Fruit fly (Drosophila melanogaster) whole organism, embryonic: Measurements from ENCODE around the gene CG5776.

Experiments
- CG13287 ChIP-seq: fragments of 200-800 bp; sonication (Bioruptor generic); IDR thresholded peaks from 2 replicates; pipeline ENCODE4 v1.3.6; 2022; ENCODE audit warnings: missing biosample characterization, missing genetic modification characterization; ENCODE audit not compliant: partially characterized antibody
- CG16779 ChIP-seq: fragments of 200-800 bp; sonication (Bioruptor generic); IDR thresholded peaks from 2 replicates; pipeline ENCODE4 v1.3.6; 2022; ENCODE audit warnings: missing biosample characterization, missing genetic modification characterization
- CG17186 ChIP-seq: fragments of 200-800 bp; sonication (Bioruptor generic); optimal IDR thresholded peaks from 3 replicates; lab custom pipeline; 2017; ENCODE audit warnings: missing biosample characterization, missing genetic modification reagents, missing genetic modification characterization
- CG31388 ChIP-seq: fragments of 200-800 bp; sonication (Bioruptor generic); optimal IDR thresholded peaks from 2 replicates; lab custom pipeline; 2016; ENCODE audit warnings: missing biosample characterization, missing genetic modification characterization
- CG3995 ChIP-seq: fragments of 200-800 bp; sonication (Bioruptor generic); optimal IDR thresholded peaks from 3 replicates; lab custom pipeline; 2016; ENCODE audit warnings: missing biosample characterization, missing genetic modification characterization
- Nf-YA ChIP-seq: fragments of 200-800 bp; sonication (Bioruptor generic); IDR thresholded peaks from 2 replicates; pipeline ENCODE4 v1.3.6; 2022; ENCODE audit warnings: missing biosample characterization, missing genetic modification characterization
- Vsx1 ChIP-seq: fragments of 200-800 bp; sonication (Bioruptor generic); optimal IDR thresholded peaks from 2 replicates; lab custom pipeline; 2017; ENCODE audit warnings: missing biosample characterization, mild to moderate bottlenecking, missing genetic modification characterization, missing genetic modification reagents
- dpn ChIP-seq, 2 experiments: fragments of 200-800 bp; sonication (Bioruptor generic); optimal IDR thresholded peaks; 3 replicates each; lab custom pipeline; 2016; ENCODE audit warnings: missing biosample characterization in 2 of 2, missing genetic modification characterization in 2 of 2
- esg ChIP-seq: fragments of 200-800 bp; sonication (Bioruptor generic); conservative IDR thresholded peaks from 2 replicates; pipeline ENCODE4 v1.3.6; 2022; ENCODE audit warnings: missing biosample characterization, missing genetic modification characterization
- h ChIP-seq: fragments of >200 bp; optimal IDR thresholded peaks from 2 replicates; lab custom pipeline; 2017
- luna ChIP-seq: fragments of 200-800 bp; sonication (Bioruptor generic); optimal IDR thresholded peaks from 2 replicates; lab custom pipeline; 2016; ENCODE audit warnings: missing biosample characterization, missing genetic modification characterization
- psq ChIP-seq: fragments of 200-800 bp; sonication (Bioruptor generic); optimal IDR thresholded peaks from 2 replicates; lab custom pipeline; 2017; ENCODE audit warnings: missing biosample characterization, missing genetic modification characterization

dm6 chr2L:12700381-12700963, 3.8 kb downstream of the CG5776 start, which contains the start of gene CG17036:
- TF ChIP-seq Vsx1 (GFP tag; lab: Kevin White, UChicago) = no peak
- no peak for TF ChIP-seq luna (GFP tag; lab: Kevin White, UChicago)
- TF ChIP-seq psq (GFP tag; lab: Kevin White, UChicago) = no peak
- TF ChIP-seq dpn (GFP tag; optimal IDR thresholded peaks at IDR 0.05; lab: Kevin White, UChicago) = peak in 1 of 2 experiments; percentile 16
- TF ChIP-seq Nf-YA (GFP tag; lab: Robert Waterston, UW) = no peak
- no peak for TF ChIP-seq esg
- no peak for TF ChIP-seq CG31388 (GFP tag; lab: Kevin White, UChicago)
- no peak for TF ChIP-seq CG3995
- no peak for TF ChIP-seq CG16779 (GFP tag; lab: Robert Waterston, UW)
- no peak for TF ChIP-seq h
- 0 out of 2 replicates have a peak, but pooled peaks have one; percentile 19 for TF ChIP-seq CG13287 (GFP tag; lab: Robert Waterston, UW)
- no peak for TF ChIP-seq CG17186
